Fruit fly (Drosophila melanogaster) Kc167 (cell line): ENCODE measurements around the gene CG9855.

Experiments
- Myc ChIP-seq: fragments of >200 bp; optimal IDR thresholded peaks from 2 replicates; lab custom pipeline; 2017; ENCODE audit warnings: missing external identifiers
- h ChIP-seq: fragments of >200 bp; optimal IDR thresholded peaks from 3 replicates; lab custom pipeline; 2018; ENCODE audit warnings: missing external identifiers
- insv ChIP-seq: fragments of >200 bp; optimal IDR thresholded peaks from 3 replicates; lab custom pipeline; 2018; ENCODE audit warnings: missing external identifiers
- ttk ChIP-seq: sonication (Bioruptor generic); optimal IDR thresholded peaks from 2 replicates; lab custom pipeline; 2017; ENCODE audit warnings: missing external identifiers

DNA sequence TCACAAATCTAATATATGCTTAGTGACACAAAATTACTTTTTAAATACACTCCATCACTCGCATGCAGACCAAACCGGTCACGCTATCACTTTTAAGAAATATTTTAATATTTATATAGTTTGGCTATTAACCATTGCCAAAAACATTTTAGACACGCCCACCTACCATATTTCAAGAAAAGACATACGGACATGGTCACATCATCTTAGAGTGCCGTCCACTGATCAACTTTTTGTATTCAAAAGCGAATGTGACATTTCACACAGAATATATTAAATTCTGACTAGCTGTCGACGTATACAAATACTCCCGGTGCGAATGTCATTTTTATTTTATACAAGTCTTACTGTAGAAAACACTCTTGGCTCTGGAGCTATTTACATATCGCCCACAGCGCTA lies 18.5 kb upstream of the CG9855 start, which contains the start of gene CG31528:
- TF ChIP-seq insv (lab: Kevin White, UChicago), result no peak
- no peak for TF ChIP-seq h (lab: Kevin White, UChicago)
- no peak for TF ChIP-seq Myc (lab: Kevin White, UChicago)
- no peak for TF ChIP-seq ttk (lab: Kevin White, UChicago)
